Worm (Caenorhabditis elegans) whole organism, L2 larva: Measurements from ENCODE around the gene dnj-3.

Source experiments
- F13H6.1 ChIP-seq: sonication (generic microtip); optimal IDR thresholded peaks from 2 replicates; lab custom pipeline; 2016; ENCODE audit warnings: missing genetic modification characterization, missing compliant biosample characterization
- ZK546.5 ChIP-seq: sonication (generic microtip); optimal IDR thresholded peaks from 2 replicates; lab custom pipeline; 2017; ENCODE audit warnings: missing biosample characterization, missing genetic modification characterization
- ama-1 ChIP-seq: fragments of 150-350 bp; optimal IDR thresholded peaks from 2 replicates; lab custom pipeline; 2018; ENCODE audit warnings: inconsistent platforms
- elt-1 ChIP-seq: fragments of 150-350 bp; optimal IDR thresholded peaks from 2 replicates; lab custom pipeline; 2014; ENCODE audit warnings: missing biosample characterization, missing genetic modification characterization
- lin-39 ChIP-seq: fragments of 150-350 bp; optimal IDR thresholded peaks from 2 replicates; lab custom pipeline; 2014; ENCODE audit warnings: missing biosample characterization, missing genetic modification reagents, missing genetic modification characterization
- mdl-1 ChIP-seq, 2 experiments: fragments of 150-350 bp in 1 of 2; sonication (generic microtip) in 1 of 2; optimal IDR thresholded peaks; 2 replicates each; lab custom pipeline; 2017; ENCODE audit warnings: missing biosample characterization in 2 of 2, missing genetic modification characterization in 2 of 2
- nhr-12 ChIP-seq: fragments of 150-350 bp; optimal IDR thresholded peaks from 2 replicates; lab custom pipeline; 2014; ENCODE audit warnings: missing biosample characterization, missing genetic modification characterization
- nhr-77 ChIP-seq: fragments of 150-350 bp; optimal IDR thresholded peaks from 2 replicates; lab custom pipeline; 2014; ENCODE audit warnings: missing biosample characterization, missing genetic modification characterization
- unc-39 ChIP-seq: fragments of 150-350 bp; optimal IDR thresholded peaks from 2 replicates; lab custom pipeline; 2014; ENCODE audit warnings: missing biosample characterization, missing genetic modification characterization
- unc-55 ChIP-seq: fragments of 150-350 bp; sonication (generic microtip); optimal IDR thresholded peaks from 3 replicates; lab custom pipeline; 2014; ENCODE audit warnings: missing biosample characterization, missing genetic modification reagents, missing genetic modification characterization
- ztf-1 ChIP-seq: fragments of 200-800 bp; sonication (Bioruptor generic); conservative IDR thresholded peaks from 2 replicates; pipeline ENCODE4 v1.3.6; 2022; ENCODE audit warnings: missing genetic modification characterization, missing compliant biosample characterization

DNA sequence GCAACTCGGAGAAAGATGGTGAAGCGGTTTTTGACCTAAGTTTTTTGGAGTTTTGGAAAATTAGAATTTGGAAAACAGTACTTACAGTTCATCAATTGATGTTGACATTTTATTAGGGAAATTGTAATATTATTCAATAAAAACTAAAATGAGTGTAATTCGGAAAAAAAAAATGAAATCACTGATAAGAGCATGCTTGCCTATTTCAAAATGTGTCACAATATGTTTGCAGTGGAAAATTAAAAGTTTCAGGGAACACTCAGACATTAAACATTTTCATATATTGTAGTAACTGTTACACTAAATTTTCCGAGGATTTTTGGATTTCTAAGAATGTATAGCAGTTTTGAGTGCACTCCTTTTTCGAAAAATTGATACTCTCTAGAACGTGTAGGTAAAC lies 16.1 kb upstream of the dnj-3 start, which contains the start of the genes fbxa-82 and C25D7.5:
- TF ChIP-seq unc-39 (tag; lab: Kevin White, UChicago) (no peak), nhr-12 (tag; lab: Kevin White, UChicago) (no peak), lin-39 (tag; lab: Kevin White, UChicago) (no peak), ztf-1 (GFP tag; lab: Robert Waterston, UW) (no peak), ZK546.5 (no peak), elt-1 (tag; lab: Kevin White, UChicago) (no peak), ama-1 (lab: Kevin White, UChicago) (no peak), mdl-1 (tag; optimal IDR thresholded peaks at IDR 0.05; lab: Kevin White, UChicago) (no peak), nhr-77 (tag; lab: Kevin White, UChicago) (no peak), unc-55 (GFP tag; lab: Kevin White, UChicago) (no peak), F13H6.1 (tag; lab: Kevin White, UChicago) (no peak)
